Worm (Caenorhabditis elegans) whole organism, L4 larva: ENCODE measurements around the gene sru-44.

Experiments
- F37D6.2 ChIP-seq: sonication (generic microtip); optimal IDR thresholded peaks from 2 replicates; lab custom pipeline; 2016; ENCODE audit warnings: mild to moderate bottlenecking, missing genetic modification characterization, missing compliant biosample characterization
- R02D3.7 ChIP-seq: fragments of 150-350 bp; sonication (generic microtip); optimal IDR thresholded peaks from 3 replicates; lab custom pipeline; 2014; ENCODE audit warnings: missing biosample characterization, missing genetic modification characterization
- ceh-28 ChIP-seq: fragments of 150-350 bp; optimal IDR thresholded peaks from 2 replicates; lab custom pipeline; 2014; ENCODE audit warnings: missing biosample characterization, missing genetic modification reagents, missing genetic modification characterization
- fkh-10 ChIP-seq: fragments of 150-350 bp; optimal IDR thresholded peaks from 2 replicates; lab custom pipeline; 2014; ENCODE audit warnings: missing biosample characterization, missing genetic modification reagents, missing genetic modification characterization
- fos-1 ChIP-seq: fragments of 150-350 bp; optimal IDR thresholded peaks from 2 replicates; lab custom pipeline; 2014; ENCODE audit warnings: missing biosample characterization, missing genetic modification characterization
- lin-13 ChIP-seq: fragments of 150-350 bp; optimal IDR thresholded peaks from 2 replicates; lab custom pipeline; 2014; ENCODE audit warnings: missing biosample characterization, missing genetic modification reagents, missing genetic modification characterization
- lir-3 ChIP-seq: sonication (generic microtip); optimal IDR thresholded peaks from 2 replicates; lab custom pipeline; 2016; ENCODE audit warnings: mild to moderate bottlenecking, missing genetic modification characterization, missing compliant biosample characterization
- lsy-2 ChIP-seq, 2 experiments: fragments of 150-350 bp in 1 of 2; sonication (generic microtip) in 1 of 2; optimal IDR thresholded peaks; 2 replicates each; lab custom pipeline; 2014 to 2017; ENCODE audit warnings: missing biosample characterization in 2 of 2, missing genetic modification characterization in 2 of 2
- nhr-28 ChIP-seq: fragments of 150-350 bp; optimal IDR thresholded peaks from 2 replicates; lab custom pipeline; 2014; ENCODE audit warnings: missing biosample characterization, missing genetic modification characterization
- nhr-48 ChIP-seq: sonication (generic microtip); optimal IDR thresholded peaks from 2 replicates; lab custom pipeline; 2016; ENCODE audit warnings: mild to moderate bottlenecking, missing genetic modification characterization, missing compliant biosample characterization
- unc-39 ChIP-seq: sonication (generic microtip); optimal IDR thresholded peaks from 2 replicates; lab custom pipeline; 2017; ENCODE audit warnings: missing biosample characterization, missing genetic modification characterization

DNA sequence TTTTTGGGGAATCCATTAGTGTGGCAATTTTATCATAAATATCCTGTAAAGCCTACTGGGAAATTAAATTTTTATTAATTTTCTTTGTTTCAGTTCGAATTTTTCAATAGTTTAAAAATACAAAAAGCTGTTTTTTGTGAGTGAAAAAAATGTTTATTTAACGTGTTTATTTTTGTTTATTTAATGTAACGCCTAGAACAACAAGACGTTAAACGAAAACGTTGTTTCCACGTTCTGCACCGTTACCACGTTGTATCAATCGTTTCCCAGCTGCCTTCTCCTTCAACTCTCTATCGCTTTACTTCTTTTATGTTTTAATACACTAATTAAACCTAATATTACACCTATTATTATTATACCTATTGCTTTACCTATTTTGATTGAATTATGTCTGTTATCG, 20.0 kb downstream of the sru-44 start, which contains the start of gene T08G3.13:
- TF ChIP-seq R02D3.7 (tag; lab: Kevin White, UChicago) (no peak), fkh-10 (GFP tag; lab: Kevin White, UChicago) (no peak), lir-3 (no peak), nhr-48 (tag; lab: Kevin White, UChicago) (no peak), lin-13 (GFP tag; lab: Kevin White, UChicago) (no peak), unc-39 (no peak), lsy-2 (tag; optimal IDR thresholded peaks at IDR 0.05; lab: Kevin White, UChicago) (no peak), fos-1 (tag; lab: Kevin White, UChicago) (no peak), ceh-28 (tag; lab: Kevin White, UChicago) (no peak), F37D6.2 (tag; lab: Kevin White, UChicago) (no peak), nhr-28 (tag; lab: Kevin White, UChicago) (no peak)
